Worm (Caenorhabditis elegans): Measurements from ENCODE around the gene K02D10.1.

- TF ChIP-seq nfyb-1 (GFP tag; IDR thresholded peaks at IDR 0.05): 0 out of 2 replicates have a peak, but pooled peaks have one; percentile 50
- no peak for TF ChIP-seq F49E8.2 (tag; optimal IDR thresholded peaks at IDR 0.05; ENCODE audit: insufficient read depth)
- TF ChIP-seq dpff-1 (tag; optimal IDR thresholded peaks at IDR 0.05): peak; percentile 20
- no peak for TF ChIP-seq ztf-18 (tag; optimal IDR thresholded peaks at IDR 0.05)
These were observed 30.8 kb downstream of the K02D10.1 start, which contains the start of gene F54F2.6 for ce11 chrIII:8799964-8800795.

Data from whole organism, young adult.